Fruit fly (Drosophila melanogaster) whole organism, embryonic: ENCODE measurements around the gene CG7149.

ENCODE experiments used
- CG1792 ChIP-seq: fragments of 200-800 bp; sonication (Bioruptor generic); optimal IDR thresholded peaks from 2 replicates; lab custom pipeline; 2016; ENCODE audit warnings: missing biosample characterization, missing genetic modification characterization
- CG18011 ChIP-seq: fragments of 200-800 bp; sonication (Bioruptor generic); optimal IDR thresholded peaks from 2 replicates; lab custom pipeline; 2017; ENCODE audit warnings: missing biosample characterization, missing genetic modification characterization, mild to moderate bottlenecking, moderate library complexity, missing genotype
- CG8765 ChIP-seq: fragments of 200-800 bp; sonication (Bioruptor generic); IDR thresholded peaks from 2 replicates; pipeline ENCODE4 v1.3.6; 2022; ENCODE audit warnings: missing biosample characterization, missing genetic modification characterization
- CG8924 ChIP-seq: fragments of 200-800 bp; optimal IDR thresholded peaks from 3 replicates; lab custom pipeline; 2019; ENCODE audit warnings: missing biosample characterization, mild to moderate bottlenecking, missing genetic modification characterization, moderate library complexity
- GATAe ChIP-seq: fragments of 200-800 bp; sonication (Bioruptor generic); conservative IDR thresholded peaks from 2 replicates; pipeline ENCODE4 v1.3.6; 2022; ENCODE audit warnings: missing biosample characterization, missing genetic modification characterization
- HLHmδ ChIP-seq: fragments of 200-800 bp; sonication (Bioruptor generic); optimal IDR thresholded peaks from 2 replicates; lab custom pipeline; 2018; ENCODE audit warnings: missing biosample characterization, mild to moderate bottlenecking, missing genetic modification characterization, moderate library complexity
- az2 ChIP-seq: fragments of 200-800 bp; sonication (Bioruptor generic); optimal IDR thresholded peaks from 3 replicates; lab custom pipeline; 2016; ENCODE audit warnings: missing biosample characterization, missing genetic modification characterization
- bcd ChIP-seq: fragments of 200-800 bp; sonication (Bioruptor generic); optimal IDR thresholded peaks from 2 replicates; lab custom pipeline; 2017; ENCODE audit warnings: missing biosample characterization, mild to moderate bottlenecking, missing genetic modification characterization
- caup ChIP-seq: fragments of 200-800 bp; sonication (Bioruptor generic); optimal IDR thresholded peaks from 3 replicates; lab custom pipeline; 2017; ENCODE audit warnings: missing biosample characterization, mild to moderate bottlenecking, missing genetic modification characterization, moderate library complexity; ENCODE audit not compliant: severe bottlenecking
- emc ChIP-seq: fragments of 200-800 bp; sonication (Bioruptor generic); optimal IDR thresholded peaks from 2 replicates; lab custom pipeline; 2016; ENCODE audit warnings: missing biosample characterization, missing genetic modification characterization
- kah ChIP-seq: fragments of 200-800 bp; sonication (Bioruptor generic); optimal IDR thresholded peaks from 2 replicates; lab custom pipeline; 2018; ENCODE audit warnings: missing biosample characterization, mild to moderate bottlenecking, missing genetic modification characterization

dm6 chr2L:7807563-7807962 lies 17.2 kb upstream of the CG7149 start:
- TF ChIP-seq caup (GFP tag; lab: Kevin White, UChicago) (no peak), GATAe (no peak), CG8765 (GFP tag; lab: Robert Waterston, UW) (no peak), HLHmδ (GFP tag; lab: Kevin White, UChicago) (no peak), CG1792 (GFP tag; lab: Kevin White, UChicago) (no peak), bcd (no peak), emc (GFP tag; lab: Kevin White, UChicago) (no peak), CG18011 (no peak), CG8924 (tag; lab: Kevin White, UChicago) (no peak), az2 (GFP tag; lab: Kevin White, UChicago) (no peak), kah (GFP tag; lab: Kevin White, UChicago) (no peak)
